Worm (Caenorhabditis elegans): ENCODE data around the gene srf-3.
"Not testable (repeated sequence)": the region's sequence is repeated elsewhere in the genome, so short reads cannot be mapped to it uniquely, and the experiment has no call there.

ce11 chrIV:12875260-12875659, 25.9 kb downstream of the srf-3 start, which contains the start of gene ZK896.1:
- TF ChIP-seq elt-2 (tag; optimal IDR thresholded peaks at IDR 0.05); ztf-11 (tag; optimal IDR thresholded peaks at IDR 0.05); dpl-1 (GFP tag; optimal IDR thresholded peaks at IDR 0.05); jun-1 (tag; optimal IDR thresholded peaks at IDR 0.05); pax-3 (tag; optimal IDR thresholded peaks at IDR 0.05); vab-15 (tag; optimal IDR thresholded peaks at IDR 0.05); rnt-1 (tag; optimal IDR thresholded peaks at IDR 0.05); unc-86 (tag; optimal IDR thresholded peaks at IDR 0.05); skn-1 (tag; optimal IDR thresholded peaks at IDR 0.05): not testable (repeated sequence)
